Worm (Caenorhabditis elegans) whole organism, L4 larva: ENCODE results near the gene T09A5.14.
A peak's percentile ranks its signal among the peaks of the same experiment; 100 is the strongest.

Experiments
- D1046.2 ChIP-seq: fragments of 200-800 bp; sonication (Bioruptor generic); IDR thresholded peaks from 2 replicates; pipeline ENCODE4 v1.3.6; 2022; ENCODE audit warnings: missing genetic modification characterization, missing compliant biosample characterization
- F44E2.7 ChIP-seq: fragments of 200-800 bp; sonication (Bioruptor generic); IDR thresholded peaks from 2 replicates; pipeline ENCODE4 v2.1.2; 2022; ENCODE audit warnings: missing genetic modification characterization, missing compliant biosample characterization
- F49E8.2 ChIP-seq: sonication (generic microtip); optimal IDR thresholded peaks from 2 replicates; lab custom pipeline; 2016; ENCODE audit warnings: missing compliant biosample characterization, mild to moderate bottlenecking, missing genetic modification characterization, borderline replicate concordance
- T20F7.1 ChIP-seq: fragments of 200-800 bp; sonication (Bioruptor generic); optimal IDR thresholded peaks from 2 replicates; lab custom pipeline; 2018; ENCODE audit warnings: mild to moderate bottlenecking, missing genetic modification characterization, missing compliant biosample characterization
- Y105C5A.15 ChIP-seq: fragments of 200-800 bp; sonication (Bioruptor generic); IDR thresholded peaks from 2 replicates; pipeline ENCODE4 v1.3.6; 2022; ENCODE audit warnings: missing genetic modification characterization, missing compliant biosample characterization
- ZK337.2 ChIP-seq: fragments of 200-800 bp; sonication (Bioruptor generic); IDR thresholded peaks from 2 replicates; pipeline ENCODE4 v1.3.6; 2022; ENCODE audit warnings: missing genetic modification reagents, missing genetic modification characterization, missing compliant biosample characterization
- aha-1 ChIP-seq: fragments of 150-350 bp; peaks from one replicate; lab custom pipeline; 2014; ENCODE audit warnings: missing biosample characterization, missing genetic modification characterization
- aly-2 ChIP-seq: sonication (generic microtip); optimal IDR thresholded peaks from 2 replicates; lab custom pipeline; 2018; ENCODE audit warnings: missing biosample characterization, missing genetic modification characterization
- ceh-32 ChIP-seq: sonication (generic microtip); optimal IDR thresholded peaks from 2 replicates; lab custom pipeline; 2016; ENCODE audit warnings: mild to moderate bottlenecking, missing genetic modification characterization, missing compliant biosample characterization; ENCODE audit not compliant: poor library complexity
- ctbp-1 ChIP-seq: fragments of 200-800 bp; sonication (Bioruptor generic); IDR thresholded peaks from 2 replicates; pipeline ENCODE4 v1.3.6; 2022; ENCODE audit warnings: missing genetic modification reagents, missing genetic modification characterization, missing compliant biosample characterization
- daf-12 ChIP-seq: fragments of 150-350 bp; optimal IDR thresholded peaks from 2 replicates; lab custom pipeline; 2014; ENCODE audit warnings: missing biosample characterization, missing genetic modification reagents, missing genetic modification characterization
- daf-8 ChIP-seq: fragments of 200-800 bp; sonication (Bioruptor generic); IDR thresholded peaks from 2 replicates; pipeline ENCODE4 v1.3.6; 2022; ENCODE audit warnings: missing genetic modification characterization, missing compliant biosample characterization
- dpl-1 ChIP-seq: fragments of 150-350 bp; optimal IDR thresholded peaks from 2 replicates; lab custom pipeline; 2014; ENCODE audit warnings: missing biosample characterization, missing genetic modification reagents, missing genetic modification characterization
- duxl-1 ChIP-seq: sonication (generic microtip); optimal IDR thresholded peaks from 2 replicates; lab custom pipeline; 2016; ENCODE audit warnings: mild to moderate bottlenecking, missing genetic modification characterization, moderate library complexity, missing compliant biosample characterization; ENCODE audit not compliant: poor library complexity
- gei-8 ChIP-seq: fragments of 200-800 bp; sonication (Bioruptor generic); optimal IDR thresholded peaks from 2 replicates; lab custom pipeline; 2018; ENCODE audit warnings: mild to moderate bottlenecking, missing genetic modification characterization, missing compliant biosample characterization
- hif-1 ChIP-seq, 2 experiments: sonication (generic microtip); optimal IDR thresholded peaks; 2 replicates each; lab custom pipeline; 2016 to 2017; ENCODE audit warnings: missing compliant biosample characterization in 2 of 2, missing genetic modification characterization in 2 of 2, missing genetic modification reagents in 2 of 2, missing genotype in 2 of 2, mild to moderate bottlenecking in 1 of 2
- hmg-1.1 ChIP-seq: fragments of 200-800 bp; sonication (Bioruptor generic); IDR thresholded peaks from 2 replicates; pipeline ENCODE4 v1.3.6; 2022; ENCODE audit warnings: missing genetic modification reagents, missing genetic modification characterization, missing compliant biosample characterization
- lin-1 ChIP-seq: fragments of 200-800 bp; sonication (Bioruptor generic); IDR thresholded peaks from 2 replicates; pipeline ENCODE4 v1.3.6; 2022; ENCODE audit warnings: missing genetic modification reagents, missing genetic modification characterization, missing compliant biosample characterization
- lin-15B ChIP-seq: fragments of 150-350 bp; sonication (generic microtip); optimal IDR thresholded peaks from 3 replicates; lab custom pipeline; 2014; ENCODE audit warnings: missing biosample characterization, missing genetic modification characterization
- lin-38 ChIP-seq: fragments of 200-800 bp; sonication (Bioruptor generic); IDR thresholded peaks from 2 replicates; pipeline ENCODE4 v1.3.6; 2022; ENCODE audit warnings: missing genetic modification reagents, missing genetic modification characterization, missing compliant biosample characterization
- madf-9 ChIP-seq: fragments of 200-800 bp; sonication (Bioruptor generic); conservative IDR thresholded peaks from 2 replicates; pipeline ENCODE4 v1.3.6; 2022; ENCODE audit warnings: missing genetic modification reagents, missing genetic modification characterization, missing compliant biosample characterization
- mxl-3 ChIP-seq: fragments of 200-800 bp; sonication (Bioruptor generic); optimal IDR thresholded peaks from 2 replicates; lab custom pipeline; 2018; ENCODE audit warnings: mild to moderate bottlenecking, missing genetic modification characterization, missing compliant biosample characterization
- nhr-11 ChIP-seq: fragments of 150-350 bp; optimal IDR thresholded peaks from 2 replicates; lab custom pipeline; 2014; ENCODE audit warnings: missing biosample characterization, missing genetic modification characterization
- nhr-111 ChIP-seq: fragments of 200-800 bp; sonication (Bioruptor generic); optimal IDR thresholded peaks from 2 replicates; lab custom pipeline; 2018; ENCODE audit warnings: mild to moderate bottlenecking, missing genetic modification characterization, missing compliant biosample characterization
- nhr-237 ChIP-seq: sonication (generic microtip); optimal IDR thresholded peaks from 2 replicates; lab custom pipeline; 2017; ENCODE audit warnings: missing biosample characterization, missing genetic modification characterization
- nhr-28 ChIP-seq: fragments of 150-350 bp; optimal IDR thresholded peaks from 2 replicates; lab custom pipeline; 2014; ENCODE audit warnings: missing biosample characterization, missing genetic modification characterization
- nhr-48 ChIP-seq: sonication (generic microtip); optimal IDR thresholded peaks from 2 replicates; lab custom pipeline; 2016; ENCODE audit warnings: mild to moderate bottlenecking, missing genetic modification characterization, missing compliant biosample characterization
- pha-4 ChIP-seq, 2 experiments: fragments of 150-350 bp in 1 of 2; fragments of 200-800 bp in 1 of 2; sonication (Bioruptor generic) in 1 of 2; IDR thresholded peaks in 1 of 2; optimal IDR thresholded peaks in 1 of 2; 2 replicates each; pipeline versions ENCODE4 v1.3.6 to Lab custom; 2014 to 2022; ENCODE audit warnings: missing genetic modification characterization in 2 of 2, missing genetic modification reagents in 2 of 2, missing biosample characterization in 1 of 2, missing compliant biosample characterization in 1 of 2
- pqm-1 ChIP-seq: sonication (generic microtip); optimal IDR thresholded peaks from 2 replicates; lab custom pipeline; 2017; ENCODE audit warnings: missing biosample characterization, missing genetic modification characterization
- skn-1 ChIP-seq: fragments of 150-350 bp; optimal IDR thresholded peaks from 2 replicates; lab custom pipeline; 2014; ENCODE audit warnings: missing biosample characterization, missing genetic modification characterization
- snpc-1.2 ChIP-seq: fragments of 200-800 bp; sonication (Bioruptor generic); IDR thresholded peaks from 2 replicates; pipeline ENCODE4 v1.3.6; 2022; ENCODE audit warnings: missing genetic modification reagents, missing genetic modification characterization, missing compliant biosample characterization
- unc-39 ChIP-seq: sonication (generic microtip); optimal IDR thresholded peaks from 2 replicates; lab custom pipeline; 2017; ENCODE audit warnings: missing biosample characterization, missing genetic modification characterization
- unc-62 ChIP-seq, 3 experiments: fragments of 150-350 bp in 1 of 3; sonication (generic microtip); optimal IDR thresholded peaks in 2 of 3; peaks in 1 of 3; 1 replicate in 1 of 3; 2 replicates in 2 of 3; lab custom pipeline; 2014 to 2017; ENCODE audit warnings: missing biosample characterization in 3 of 3, missing genetic modification characterization in 3 of 3, missing genetic modification reagents in 3 of 3, missing genotype in 1 of 3
- zag-1 ChIP-seq: fragments of 150-350 bp; optimal IDR thresholded peaks from 2 replicates; lab custom pipeline; 2014; ENCODE audit warnings: missing biosample characterization, missing genetic modification characterization
- zfp-3 ChIP-seq: fragments of 200-800 bp; sonication (Bioruptor generic); conservative IDR thresholded peaks from 2 replicates; pipeline ENCODE4 v1.3.6; 2022; ENCODE audit warnings: missing genetic modification reagents, missing genetic modification characterization, missing compliant biosample characterization
- zip-2 ChIP-seq: fragments of 150-350 bp; optimal IDR thresholded peaks from 2 replicates; lab custom pipeline; 2014; ENCODE audit warnings: missing biosample characterization, missing genetic modification characterization
- ztf-7 ChIP-seq: fragments of 150-350 bp; optimal IDR thresholded peaks from 2 replicates; lab custom pipeline; 2014; ENCODE audit warnings: missing biosample characterization, missing genetic modification characterization

T09A5.14 gene

DNA sequence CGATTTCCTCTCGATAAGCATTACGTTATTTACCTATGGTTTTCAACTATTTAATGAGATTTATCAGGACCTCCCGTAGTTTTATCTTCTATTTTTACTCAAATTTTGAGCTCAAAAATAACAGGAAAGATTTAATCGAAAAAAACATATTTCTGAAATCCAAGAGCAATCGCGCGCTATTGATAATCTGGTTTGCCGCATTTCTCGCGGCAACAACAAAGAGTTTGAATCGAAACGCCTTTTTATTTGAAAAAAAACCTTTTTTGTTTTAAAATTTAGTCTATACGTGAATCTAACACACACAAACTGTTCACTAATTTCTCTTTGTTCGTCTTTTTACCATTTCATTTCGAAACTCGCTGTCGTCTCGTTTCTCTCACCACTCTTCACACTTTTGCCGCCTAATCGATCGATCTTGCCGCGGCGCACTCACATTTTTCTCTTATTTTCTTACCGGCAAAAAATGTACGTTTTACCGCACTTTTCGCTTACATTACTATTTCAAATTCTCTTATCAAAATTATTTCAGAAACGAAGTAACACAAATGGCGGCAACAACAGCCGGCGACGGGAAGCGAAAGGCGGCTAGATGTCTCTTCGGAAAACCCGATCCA, 15.9 kb upstream of the T09A5.14 start, which contains the start of gene cki-2 (continued):
- TF ChIP-seq Y105C5A.15 (GFP tag; lab: Robert Waterston, UW) (no peak), aly-2 (tag; lab: Kevin White, UChicago) (no peak), lin-38 (GFP tag; lab: Robert Waterston, UW) (peak; percentile 60), nhr-11 (no peak), hif-1 (tag; optimal IDR thresholded peaks at IDR 0.05; lab: Kevin White, UChicago) (no peak), F49E8.2 (tag; lab: Kevin White, UChicago) (no peak), D1046.2 (GFP tag; lab: Robert Waterston, UW) (no peak), mxl-3 (GFP tag; lab: Kevin White, UChicago) (no peak), lin-1 (GFP tag; lab: Robert Waterston, UW) (no peak), unc-62 (GFP tag; optimal IDR thresholded peaks at IDR 0.05 in 1 of 2; lab: Kevin White, UChicago) (peak in 1 of 2 experiments; percentile 22), unc-62 (tag; optimal IDR thresholded peaks at IDR 0.05; lab: Kevin White, UChicago) (no peak), zfp-3 (GFP tag; lab: Robert Waterston, UW) (no peak), nhr-48 (no peak), gei-8 (GFP tag; lab: Kevin White, UChicago) (no peak), pha-4 (GFP tag; IDR thresholded peaks at IDR 0.05; lab: Robert Waterston, UW) (no peak), pha-4 (tag; optimal IDR thresholded peaks at IDR 0.05; lab: Kevin White, UChicago) (no peak), T20F7.1 (GFP tag; lab: Kevin White, UChicago) (no peak), nhr-28 (tag; lab: Kevin White, UChicago) (peak; percentile 4), pqm-1 (tag; lab: Kevin White, UChicago) (peak; percentile 38), dpl-1 (GFP tag; lab: Kevin White, UChicago) (peak; percentile 25), nhr-237 (tag; lab: Kevin White, UChicago) (no peak), skn-1 (tag; lab: Kevin White, UChicago) (no peak), hmg-1.1 (GFP tag; lab: Robert Waterston, UW) (no peak), zip-2 (no peak), aha-1 (tag; lab: Kevin White, UChicago) (no peak), zag-1 (tag; lab: Kevin White, UChicago) (no peak), ceh-32 (tag; lab: Kevin White, UChicago) (no peak)

DNA sequence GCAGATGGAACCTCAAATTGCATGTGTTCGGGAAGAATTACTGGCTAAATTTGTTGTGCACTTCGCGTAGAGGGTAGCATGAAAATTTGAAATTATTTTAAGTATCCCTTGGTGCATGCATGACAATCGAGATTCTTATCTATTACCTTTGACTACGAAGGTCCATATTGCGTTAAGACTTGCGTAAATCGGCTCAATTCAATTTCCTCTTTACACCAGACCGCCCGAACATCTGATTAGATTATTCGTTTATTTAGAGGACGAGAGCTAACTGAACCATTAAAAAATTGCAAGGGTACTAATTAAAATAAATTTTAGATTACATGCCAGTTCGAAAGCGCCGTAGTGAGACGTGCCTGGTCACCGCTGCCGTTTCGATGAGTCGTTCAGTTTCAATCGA, 14.6 kb upstream of the T09A5.14 start:
- TF ChIP-seq ZK337.2 (no peak), zag-1 (tag; lab: Kevin White, UChicago) (no peak), lin-15B (tag; lab: Kevin White, UChicago) (no peak), madf-9 (GFP tag; lab: Robert Waterston, UW) (no peak), ztf-7 (tag; lab: Kevin White, UChicago) (no peak), snpc-1.2 (GFP tag; lab: Robert Waterston, UW) (no peak), duxl-1 (tag; lab: Kevin White, UChicago) (no peak), Y105C5A.15 (GFP tag; lab: Robert Waterston, UW) (no peak), T20F7.1 (GFP tag; lab: Kevin White, UChicago) (no peak), daf-8 (GFP tag; lab: Robert Waterston, UW) (no peak), unc-39 (tag; lab: Kevin White, UChicago) (no peak), F44E2.7 (GFP tag; lab: Robert Waterston, UW) (no peak), ctbp-1 (GFP tag; lab: Robert Waterston, UW) (no peak), daf-12 (tag; lab: Kevin White, UChicago) (no peak), F49E8.2 (tag; lab: Kevin White, UChicago) (no peak), nhr-111 (no peak), dpl-1 (GFP tag; lab: Kevin White, UChicago) (no peak)
